Worm (Caenorhabditis elegans) whole organism, L2 larva: ENCODE measurements around the gene str-238.

Experiments used
- lin-13 ChIP-seq: fragments of 150-350 bp; optimal IDR thresholded peaks from 2 replicates; lab custom pipeline; 2014; ENCODE audit warnings: missing biosample characterization, missing genetic modification reagents, missing genetic modification characterization
- nhr-11 ChIP-seq: fragments of 150-350 bp; optimal IDR thresholded peaks from 2 replicates; lab custom pipeline; 2014; ENCODE audit warnings: missing biosample characterization, missing genetic modification characterization
- unc-39 ChIP-seq: fragments of 150-350 bp; optimal IDR thresholded peaks from 2 replicates; lab custom pipeline; 2014; ENCODE audit warnings: missing biosample characterization, missing genetic modification characterization

DNA sequence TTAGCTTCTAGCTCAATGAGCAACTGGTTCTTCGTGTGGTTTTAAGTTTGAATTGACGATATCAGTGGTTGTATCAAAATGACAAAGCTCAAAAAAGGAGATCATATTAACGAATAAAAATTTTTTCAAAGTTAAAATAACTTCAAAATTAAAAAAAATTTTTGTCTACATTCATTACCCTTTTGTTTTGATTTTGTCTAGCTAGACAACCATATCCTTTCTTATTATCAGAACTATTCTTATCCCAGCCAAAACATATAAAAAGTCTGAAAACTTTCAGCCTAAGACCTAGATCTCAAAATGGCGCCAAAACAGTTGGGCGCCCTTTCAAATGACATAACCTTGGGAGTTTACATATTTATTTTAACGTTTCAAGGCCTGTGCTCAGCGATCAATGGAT is 52.4 kb downstream of the str-238 start, which contains the start of gene R13D11.1:
- TF ChIP-seq unc-39 (tag; lab: Kevin White, UChicago) (no peak), lin-13 (GFP tag; lab: Kevin White, UChicago) (no peak), nhr-11 (tag; lab: Kevin White, UChicago) (no peak)
